Worm (Caenorhabditis elegans) whole organism, L2 larva: Measurements from ENCODE around the gene unc-18.
A peak's percentile ranks its signal among the peaks of the same experiment; 100 is the strongest.

ENCODE experiments used
- F13H6.1 ChIP-seq: sonication (generic microtip); optimal IDR thresholded peaks from 2 replicates; lab custom pipeline; 2016; ENCODE audit warnings: missing genetic modification characterization, missing compliant biosample characterization
- R02D3.7 ChIP-seq: fragments of 150-350 bp; optimal IDR thresholded peaks from 2 replicates; lab custom pipeline; 2014; ENCODE audit warnings: missing biosample characterization, missing genetic modification characterization
- Y55F3AM.14 ChIP-seq: fragments of 200-800 bp; sonication (Bioruptor generic); optimal IDR thresholded peaks from 2 replicates; lab custom pipeline; 2018; ENCODE audit warnings: mild to moderate bottlenecking, missing genetic modification characterization, missing compliant biosample characterization
- ZK546.5 ChIP-seq: sonication (generic microtip); optimal IDR thresholded peaks from 2 replicates; lab custom pipeline; 2017; ENCODE audit warnings: missing biosample characterization, missing genetic modification characterization
- alr-1 ChIP-seq: fragments of 150-350 bp; optimal IDR thresholded peaks from 2 replicates; lab custom pipeline; 2014; ENCODE audit warnings: missing biosample characterization, missing genetic modification characterization
- aly-2 ChIP-seq: fragments of 150-350 bp; optimal IDR thresholded peaks from 2 replicates; lab custom pipeline; 2014; ENCODE audit warnings: missing biosample characterization, missing genetic modification characterization
- blmp-1 ChIP-seq: sonication (generic microtip); optimal IDR thresholded peaks from 2 replicates; lab custom pipeline; 2017; ENCODE audit warnings: missing genetic modification characterization, mild to moderate bottlenecking, missing compliant biosample characterization, antibody characterized with exemption, moderate library complexity; ENCODE audit not compliant: insufficient read depth
- ceh-16 ChIP-seq: fragments of 150-350 bp; optimal IDR thresholded peaks from 2 replicates; lab custom pipeline; 2014; ENCODE audit warnings: missing biosample characterization, missing genetic modification characterization
- ceh-82 ChIP-seq: fragments of 150-350 bp; optimal IDR thresholded peaks from 2 replicates; lab custom pipeline; 2014; ENCODE audit warnings: missing biosample characterization, missing genetic modification characterization
- crh-2 ChIP-seq: sonication (generic microtip); optimal IDR thresholded peaks from 2 replicates; lab custom pipeline; 2017; ENCODE audit warnings: missing biosample characterization, missing genetic modification characterization
- dmd-4 ChIP-seq: sonication (generic microtip); optimal IDR thresholded peaks from 2 replicates; lab custom pipeline; 2017; ENCODE audit warnings: missing biosample characterization, missing genetic modification characterization
- egl-27 ChIP-seq: sonication (generic microtip); optimal IDR thresholded peaks from 3 replicates; lab custom pipeline; 2017; ENCODE audit warnings: missing biosample characterization, missing genetic modification reagents, missing genetic modification characterization
- elt-1 ChIP-seq: fragments of 150-350 bp; optimal IDR thresholded peaks from 2 replicates; lab custom pipeline; 2014; ENCODE audit warnings: missing biosample characterization, missing genetic modification characterization
- elt-3 ChIP-seq: sonication (generic microtip); optimal IDR thresholded peaks from 2 replicates; lab custom pipeline; 2017; ENCODE audit warnings: missing biosample characterization, missing genetic modification characterization
- fos-1 ChIP-seq: fragments of 150-350 bp; optimal IDR thresholded peaks from 2 replicates; lab custom pipeline; 2014; ENCODE audit warnings: missing biosample characterization, missing genetic modification characterization
- gmeb-1 ChIP-seq: fragments of 150-350 bp; optimal IDR thresholded peaks from 2 replicates; lab custom pipeline; 2014; ENCODE audit warnings: missing biosample characterization, missing genetic modification characterization
- lin-13 ChIP-seq: fragments of 150-350 bp; optimal IDR thresholded peaks from 2 replicates; lab custom pipeline; 2014; ENCODE audit warnings: missing biosample characterization, missing genetic modification reagents, missing genetic modification characterization
- lin-39 ChIP-seq: fragments of 150-350 bp; optimal IDR thresholded peaks from 2 replicates; lab custom pipeline; 2014; ENCODE audit warnings: missing biosample characterization, missing genetic modification reagents, missing genetic modification characterization
- mbf-1 ChIP-seq: sonication (generic microtip); optimal IDR thresholded peaks from 2 replicates; lab custom pipeline; 2017; ENCODE audit warnings: missing biosample characterization, missing genetic modification characterization
- nhr-10 ChIP-seq: sonication (generic microtip); optimal IDR thresholded peaks from 2 replicates; lab custom pipeline; 2017; ENCODE audit warnings: missing biosample characterization, missing genetic modification characterization
- nhr-11 ChIP-seq: fragments of 150-350 bp; optimal IDR thresholded peaks from 2 replicates; lab custom pipeline; 2014; ENCODE audit warnings: missing biosample characterization, missing genetic modification characterization
- nhr-21 ChIP-seq: fragments of 150-350 bp; optimal IDR thresholded peaks from 2 replicates; lab custom pipeline; 2014; ENCODE audit warnings: missing biosample characterization, missing genetic modification characterization
- nhr-23 ChIP-seq: fragments of 150-350 bp; optimal IDR thresholded peaks from 2 replicates; lab custom pipeline; 2014; ENCODE audit warnings: missing biosample characterization, missing genetic modification reagents, missing genetic modification characterization
- nhr-6 ChIP-seq: fragments of 150-350 bp; optimal IDR thresholded peaks from 2 replicates; lab custom pipeline; 2014; ENCODE audit warnings: missing biosample characterization, missing genetic modification characterization
- nhr-77 ChIP-seq: fragments of 150-350 bp; optimal IDR thresholded peaks from 2 replicates; lab custom pipeline; 2014; ENCODE audit warnings: missing biosample characterization, missing genetic modification characterization
- peb-1 ChIP-seq: fragments of 150-350 bp; optimal IDR thresholded peaks from 2 replicates; lab custom pipeline; 2014; ENCODE audit warnings: missing biosample characterization, missing genetic modification characterization
- sma-3 ChIP-seq: sonication (generic microtip); optimal IDR thresholded peaks from 2 replicates; lab custom pipeline; 2016; ENCODE audit warnings: missing genetic modification reagents, missing genetic modification characterization, missing compliant biosample characterization
- sma-9 ChIP-seq, 2 experiments: fragments of 150-350 bp in 1 of 2; sonication (generic microtip) in 1 of 2; optimal IDR thresholded peaks; 2 replicates each; lab custom pipeline; 2014 to 2016; ENCODE audit warnings: missing genetic modification characterization in 2 of 2, mild to moderate bottlenecking in 1 of 2, missing biosample characterization in 1 of 2, missing compliant biosample characterization in 1 of 2, missing genetic modification reagents in 1 of 2, moderate library complexity in 1 of 2
- unc-39 ChIP-seq: fragments of 150-350 bp; optimal IDR thresholded peaks from 2 replicates; lab custom pipeline; 2014; ENCODE audit warnings: missing biosample characterization, missing genetic modification characterization
- unc-55 ChIP-seq: fragments of 150-350 bp; sonication (generic microtip); optimal IDR thresholded peaks from 3 replicates; lab custom pipeline; 2014; ENCODE audit warnings: missing biosample characterization, missing genetic modification reagents, missing genetic modification characterization
- unc-62 ChIP-seq: fragments of 150-350 bp; optimal IDR thresholded peaks from 2 replicates; lab custom pipeline; 2014; ENCODE audit warnings: missing biosample characterization, missing genetic modification reagents, missing genetic modification characterization
- zag-1 ChIP-seq: fragments of 150-350 bp; optimal IDR thresholded peaks from 2 replicates; lab custom pipeline; 2014; ENCODE audit warnings: missing biosample characterization, missing genetic modification characterization
- ztf-11 ChIP-seq: sonication (generic microtip); optimal IDR thresholded peaks from 2 replicates; lab custom pipeline; 2017; ENCODE audit warnings: missing biosample characterization, missing genetic modification characterization
- ztf-4 ChIP-seq: fragments of 150-350 bp; optimal IDR thresholded peaks from 2 replicates; lab custom pipeline; 2014; ENCODE audit warnings: missing biosample characterization, missing genetic modification characterization

Gene unc-18

ce11 chrX:7703863-7704262 is 21.2 kb downstream of the unc-18 start:
- TF ChIP-seq alr-1 (tag; lab: Kevin White, UChicago) (no peak), unc-39 (tag; lab: Kevin White, UChicago) (no peak), elt-1 (tag; lab: Kevin White, UChicago) (no peak), nhr-23 (tag; lab: Kevin White, UChicago) (no peak), fos-1 (tag; lab: Kevin White, UChicago) (no peak), lin-13 (GFP tag; lab: Kevin White, UChicago) (no peak), nhr-77 (tag; lab: Kevin White, UChicago) (no peak), unc-55 (GFP tag; lab: Kevin White, UChicago) (no peak), aly-2 (no peak), gmeb-1 (tag; lab: Kevin White, UChicago) (no peak), elt-3 (tag; lab: Kevin White, UChicago) (no peak), nhr-10 (tag; lab: Kevin White, UChicago) (no peak), egl-27 (tag; lab: Kevin White, UChicago) (no peak), lin-39 (tag; lab: Kevin White, UChicago) (no peak), sma-9 (GFP tag; optimal IDR thresholded peaks at IDR 0.05; lab: Kevin White, UChicago) (no peak), sma-9 (tag; optimal IDR thresholded peaks at IDR 0.05; lab: Kevin White, UChicago) (no peak), nhr-6 (no peak), peb-1 (no peak), unc-62 (GFP tag; lab: Kevin White, UChicago) (no peak)

- TF ChIP-seq unc-55 (GFP tag; lab: Kevin White, UChicago) (no peak), sma-3 (GFP tag; lab: Kevin White, UChicago) (no peak), ceh-82 (no peak), ztf-11 (no peak), crh-2 (tag; lab: Kevin White, UChicago) (no peak), lin-39 (tag; lab: Kevin White, UChicago) (no peak), ZK546.5 (tag; lab: Kevin White, UChicago) (no peak), nhr-10 (tag; lab: Kevin White, UChicago) (no peak), alr-1 (tag; lab: Kevin White, UChicago) (no peak), Y55F3AM.14 (GFP tag; lab: Kevin White, UChicago) (no peak), R02D3.7 (tag; lab: Kevin White, UChicago) (no peak), nhr-21 (no peak), blmp-1 (tag; lab: Kevin White, UChicago) (no peak), lin-13 (GFP tag; lab: Kevin White, UChicago) (no peak), dmd-4 (tag; lab: Kevin White, UChicago) (no peak), F13H6.1 (no peak), ceh-16 (tag; lab: Kevin White, UChicago) (no peak), nhr-6 (no peak), egl-27 (tag; lab: Kevin White, UChicago) (no peak), sma-9 (GFP tag; optimal IDR thresholded peaks at IDR 0.05; lab: Kevin White, UChicago) (no peak), sma-9 (tag; optimal IDR thresholded peaks at IDR 0.05; lab: Kevin White, UChicago) (no peak)
Measured at ce11 chrX:7707031-7707430, 24.3 kb downstream of the unc-18 start, which contains the start of gene kvs-1. Gene kvs-1, minus strand, starts transcription at chrX:7707131.

ce11 chrX:7710187-7710586 is 27.5 kb downstream of the unc-18 start:
- TF ChIP-seq Y55F3AM.14 (GFP tag; lab: Kevin White, UChicago) (peak; percentile 2), ztf-4 (tag; lab: Kevin White, UChicago) (no peak)

ce11 chrX:7710643-7711042 is 27.9 kb downstream of the unc-18 start, which contains the start of gene K09F5.4:
Gene K09F5.4, minus strand, starts transcription at chrX:7710743.
- no peak for TF ChIP-seq mbf-1
- no peak for TF ChIP-seq gmeb-1 (tag; lab: Kevin White, UChicago)
- no peak for TF ChIP-seq Y55F3AM.14 (GFP tag; lab: Kevin White, UChicago)
- no peak for TF ChIP-seq unc-55 (GFP tag; lab: Kevin White, UChicago)
- TF ChIP-seq crh-2 (tag; lab: Kevin White, UChicago) = no peak
- no peak for TF ChIP-seq nhr-11
- TF ChIP-seq, all 48 proteins: peak for 0

ce11 chrX:7712887-7713286 is 30.2 kb downstream of the unc-18 start:
- no peak for TF ChIP-seq zag-1
- TF ChIP-seq lin-39 (tag; lab: Kevin White, UChicago) = peak; percentile 6
- peak; percentile 17 for TF ChIP-seq unc-55 (GFP tag; lab: Kevin White, UChicago)
